Worm (Caenorhabditis elegans) whole organism, dauer: Measurements from ENCODE around the gene rpb-6.

Experiments used
- unc-62 ChIP-seq: sonication (generic microtip); optimal IDR thresholded peaks from 2 replicates; lab custom pipeline; 2017; ENCODE audit warnings: missing biosample characterization, missing genetic modification reagents, missing genetic modification characterization

Gene rpb-6

ce11 chrII:10578843-10579430 lies at the start of gene rpb-6:
Gene rpb-6 (plus strand): TSS chrII:10579380.
- no peak for TF ChIP-seq unc-62 (GFP tag; lab: Kevin White, UChicago)

ce11 chrII:10530907-10531306 lies 48.3 kb upstream of the rpb-6 start:
- no peak for TF ChIP-seq unc-62 (GFP tag; lab: Kevin White, UChicago)

- TF ChIP-seq unc-62 (GFP tag; lab: Kevin White, UChicago) = no peak
Measured at ce11 chrII:10531604-10532003, 47.6 kb upstream of the rpb-6 start.

ce11 chrII:10533985-10534384 lies 45.2 kb upstream of the rpb-6 start:
- no peak for TF ChIP-seq unc-62 (GFP tag; lab: Kevin White, UChicago)

ce11 chrII:10537571-10537970 lies 41.6 kb upstream of the rpb-6 start, which contains the start of gene R166.2:
Gene R166.2 (minus strand): TSS chrII:10537671.
- no peak for TF ChIP-seq unc-62 (GFP tag; lab: Kevin White, UChicago)

ce11 chrII:10537988-10538387 lies 41.2 kb upstream of the rpb-6 start:
- no peak for TF ChIP-seq unc-62 (GFP tag; lab: Kevin White, UChicago)

- no peak for TF ChIP-seq unc-62 (GFP tag; lab: Kevin White, UChicago)
Measured at ce11 chrII:10539232-10539631, 39.9 kb upstream of the rpb-6 start, which contains the start of gene R166.3. Gene R166.3 (minus strand): TSS chrII:10539332.

ce11 chrII:10541923-10542486 lies 37.2 kb upstream of the rpb-6 start, which contains the start of gene pro-1:
Gene pro-1 (minus strand): TSS chrII:10541996.
- no peak for TF ChIP-seq unc-62 (GFP tag; lab: Kevin White, UChicago)

- TF ChIP-seq unc-62 (GFP tag; lab: Kevin White, UChicago) = no peak
Measured at ce11 chrII:10542654-10543456, 36.3 kb upstream of the rpb-6 start.

ce11 chrII:10543457-10544137 lies 35.6 kb upstream of the rpb-6 start:
- no peak for TF ChIP-seq unc-62 (GFP tag; lab: Kevin White, UChicago)

ce11 chrII:10544374-10544908 lies 34.7 kb upstream of the rpb-6 start:
- no peak for TF ChIP-seq unc-62 (GFP tag; lab: Kevin White, UChicago)

ce11 chrII:10545213-10545612 lies 34.0 kb upstream of the rpb-6 start:
- no peak for TF ChIP-seq unc-62 (GFP tag; lab: Kevin White, UChicago)

ce11 chrII:10545924-10546783 lies 33.0 kb upstream of the rpb-6 start:
- no peak for TF ChIP-seq unc-62 (GFP tag; lab: Kevin White, UChicago)

- TF ChIP-seq unc-62 (GFP tag; lab: Kevin White, UChicago) = no peak
Measured at ce11 chrII:10546784-10547087, 32.4 kb upstream of the rpb-6 start.

- TF ChIP-seq unc-62 (GFP tag; lab: Kevin White, UChicago) = no peak
Measured at ce11 chrII:10547311-10547710, 31.9 kb upstream of the rpb-6 start.
